Fruit fly (Drosophila melanogaster): ENCODE data around the gene CG13054.

CG13054 gene

dm6 chr3L:16208839-16209612, 48.0 kb downstream of the CG13054 start (continued):
- TF ChIP-seq achi (GFP tag; optimal IDR thresholded peaks at IDR 0.05) (no peak), Hr38 (GFP tag; optimal IDR thresholded peaks at IDR 0.05) (no peak), esn (GFP tag; optimal IDR thresholded peaks at IDR 0.05) (peak; percentile 34), Sox14 (GFP tag; optimal IDR thresholded peaks at IDR 0.05) (no peak), Blimp-1 (GFP tag; optimal IDR thresholded peaks at IDR 0.05) (no peak), topi (GFP tag; optimal IDR thresholded peaks at IDR 0.05) (no peak), CG3919 (GFP tag; optimal IDR thresholded peaks at IDR 0.05) (peak; percentile 58), lz (GFP tag; optimal IDR thresholded peaks at IDR 0.05) (peak; percentile 0), Hr39 (GFP tag; optimal IDR thresholded peaks at IDR 0.05) (no peak), CG3032 (tag; optimal IDR thresholded peaks at IDR 0.05) (peak; percentile 57), salr (GFP tag; optimal IDR thresholded peaks at IDR 0.05) (no peak), eg (GFP tag; IDR thresholded peaks at IDR 0.05) (0 out of 3 replicates have a peak, but pooled peaks have one; percentile 10), Ets21C (GFP tag; optimal IDR thresholded peaks at IDR 0.05) (no peak), CG11762 (GFP tag; optimal IDR thresholded peaks at IDR 0.05; ENCODE audit: insufficient read depth) (peak; percentile 5), dac (GFP tag; optimal IDR thresholded peaks at IDR 0.05) (no peak), fd59A (GFP tag; optimal IDR thresholded peaks at IDR 0.05) (peak; percentile 51), CG34406 (GFP tag; optimal IDR thresholded peaks at IDR 0.05) (peak; percentile 38), CG10631 (GFP tag; optimal IDR thresholded peaks at IDR 0.05) (peak; percentile 37), pdm3 (GFP tag; optimal IDR thresholded peaks at IDR 0.05) (peak; percentile 28), svp (GFP tag) (peak; percentile 94), fd85E (GFP tag; optimal IDR thresholded peaks at IDR 0.05) (no peak), Ets96B (tag; optimal IDR thresholded peaks at IDR 0.05) (peak; percentile 28), CG10669 (GFP tag; optimal IDR thresholded peaks at IDR 0.05) (no peak), fkh (GFP tag; optimal IDR thresholded peaks at IDR 0.05) (no peak), Sox102F (GFP tag; optimal IDR thresholded peaks at IDR 0.05) (peak; percentile 21), CG6792 (GFP tag; optimal IDR thresholded peaks at IDR 0.05) (peak; percentile 24), OdsH (GFP tag; optimal IDR thresholded peaks at IDR 0.05) (peak; percentile 37)

- no peak for TF ChIP-seq CG11294 (GFP tag; IDR thresholded peaks at IDR 0.05)
- TF ChIP-seq Sox102F (GFP tag; optimal IDR thresholded peaks at IDR 0.05): no peak
- TF ChIP-seq achi (GFP tag; optimal IDR thresholded peaks at IDR 0.05): no peak
- peak; percentile 68 for TF ChIP-seq Ets96B (tag; optimal IDR thresholded peaks at IDR 0.05)
- no peak for TF ChIP-seq Gug (GFP tag; IDR thresholded peaks at IDR 0.05)
- no peak for TF ChIP-seq CG3919 (GFP tag; optimal IDR thresholded peaks at IDR 0.05)
- no peak for TF ChIP-seq CG4318 (GFP tag; optimal IDR thresholded peaks at IDR 0.05)
- TF ChIP-seq Sox14 (GFP tag; optimal IDR thresholded peaks at IDR 0.05): no peak
- TF ChIP-seq fkh (GFP tag; optimal IDR thresholded peaks at IDR 0.05): no peak
- TF ChIP-seq CG8119 (GFP tag; IDR thresholded peaks at IDR 0.05): 0 out of 3 replicates have a peak, but pooled peaks have one; percentile 18
- TF ChIP-seq svp (GFP tag): no peak
- TF ChIP-seq fd59A (GFP tag; optimal IDR thresholded peaks at IDR 0.05): no peak
- TF ChIP-seq Eip75B (GFP tag; optimal IDR thresholded peaks at IDR 0.05): no peak
- TF ChIP-seq CG6276 (GFP tag; optimal IDR thresholded peaks at IDR 0.05): no peak
- TF ChIP-seq CG3032 (tag; optimal IDR thresholded peaks at IDR 0.05): peak; percentile 57
- TF ChIP-seq Blimp-1 (GFP tag; optimal IDR thresholded peaks at IDR 0.05): no peak
- peak in 1 of 2 experiments; percentile 21 for TF ChIP-seq salr (GFP tag; optimal IDR thresholded peaks at IDR 0.05)
- TF ChIP-seq Met (GFP tag; optimal IDR thresholded peaks at IDR 0.05): no peak
- TF ChIP-seq pdm3 (GFP tag; optimal IDR thresholded peaks at IDR 0.05): no peak
- no peak for TF ChIP-seq lz (GFP tag; optimal IDR thresholded peaks at IDR 0.05)
- TF ChIP-seq net (GFP tag; optimal IDR thresholded peaks at IDR 0.05): no peak
- no peak for TF ChIP-seq CG16779 (tag; optimal IDR thresholded peaks at IDR 0.05)
- TF ChIP-seq Hr38 (GFP tag; optimal IDR thresholded peaks at IDR 0.05): no peak
- no peak for TF ChIP-seq CG8319 (GFP tag; optimal IDR thresholded peaks at IDR 0.05)
- no peak for TF ChIP-seq CG8632 (GFP tag; optimal IDR thresholded peaks at IDR 0.05)
- TF ChIP-seq vri (GFP tag; optimal IDR thresholded peaks at IDR 0.05): no peak
- TF ChIP-seq OdsH (GFP tag; optimal IDR thresholded peaks at IDR 0.05): peak; percentile 20
- TF ChIP-seq CG6854 (GFP tag; optimal IDR thresholded peaks at IDR 0.05): no peak
- TF ChIP-seq CG6163 (GFP tag; IDR thresholded peaks at IDR 0.05): no peak
- no peak for TF ChIP-seq eg (GFP tag; IDR thresholded peaks at IDR 0.05)
- TF ChIP-seq CG15336 (GFP tag; IDR thresholded peaks at IDR 0.05): no peak
- no peak for TF ChIP-seq CG9139 (GFP tag; optimal IDR thresholded peaks at IDR 0.05)
- peak; percentile 24 for TF ChIP-seq CG6808 (GFP tag; optimal IDR thresholded peaks at IDR 0.05)
- no peak for TF ChIP-seq Eip93F (GFP tag; optimal IDR thresholded peaks at IDR 0.05)
- peak; percentile 3 for TF ChIP-seq CG34406 (GFP tag; optimal IDR thresholded peaks at IDR 0.05)
Measured at dm6 chr3L:16208053-16208838, 48.7 kb downstream of the CG13054 start.
